Worm (Caenorhabditis elegans): ENCODE measurements around the gene F28E10.1.

- TF ChIP-seq ztf-26 (tag; optimal IDR thresholded peaks at IDR 0.05), result no peak
- TF ChIP-seq gei-17 (GFP tag; optimal IDR thresholded peaks at IDR 0.05), result no peak
Measured at ce11 chrIV:4637840-4638239, 69.2 kb downstream of the F28E10.1 start, which contains the start of gene F19C7.8.

Measured in whole organism, young adult.